Fruit fly (Drosophila melanogaster) whole organism, embryonic: Measurements from ENCODE around the gene CIA30.

Source experiments
- Atf6 ChIP-seq: fragments of 200-800 bp; sonication (Bioruptor generic); IDR thresholded peaks from 2 replicates; pipeline ENCODE4 v1.3.6; 2022; ENCODE audit warnings: missing biosample characterization, missing genetic modification characterization
- B-H1 ChIP-seq: fragments of 200-800 bp; sonication (Bioruptor generic); IDR thresholded peaks from 3 replicates; pipeline ENCODE4 v1.3.6; 2022; ENCODE audit warnings: missing biosample characterization, missing genetic modification characterization
- BEAF-32 ChIP-seq: fragments of 200-800 bp; sonication (Bioruptor generic); optimal IDR thresholded peaks from 3 replicates; lab custom pipeline; 2017; ENCODE audit warnings: missing biosample characterization, missing genetic modification characterization, mild to moderate bottlenecking, moderate library complexity, missing genetic modification reagents
- CG10147 ChIP-seq: fragments of 200-800 bp; sonication (Bioruptor generic); optimal IDR thresholded peaks from 2 replicates; lab custom pipeline; 2019; ENCODE audit warnings: missing biosample characterization, mild to moderate bottlenecking, missing genetic modification characterization, moderate library complexity
- CG10431 ChIP-seq: fragments of 200-800 bp; sonication (Bioruptor generic); optimal IDR thresholded peaks from 3 replicates; lab custom pipeline; 2018; ENCODE audit warnings: missing biosample characterization, mild to moderate bottlenecking, missing genetic modification characterization
- CG11504 ChIP-seq: fragments of 200-800 bp; sonication (Bioruptor generic); optimal IDR thresholded peaks from 3 replicates; lab custom pipeline; 2019; ENCODE audit warnings: missing biosample characterization, mild to moderate bottlenecking, missing genetic modification characterization, moderate library complexity
- CG12155 ChIP-seq: fragments of 200-800 bp; sonication (Bioruptor generic); optimal IDR thresholded peaks from 3 replicates; lab custom pipeline; 2016; ENCODE audit warnings: missing biosample characterization, missing genetic modification characterization
- CG14860 ChIP-seq: fragments of 200-800 bp; sonication (Bioruptor generic); IDR thresholded peaks from 3 replicates; pipeline ENCODE4 v1.3.6; 2022; ENCODE audit warnings: missing biosample characterization, missing genetic modification characterization; ENCODE audit not compliant: partially characterized antibody
- CG18011 ChIP-seq: fragments of 200-800 bp; sonication (Bioruptor generic); optimal IDR thresholded peaks from 2 replicates; lab custom pipeline; 2017; ENCODE audit warnings: missing biosample characterization, missing genetic modification characterization, mild to moderate bottlenecking, moderate library complexity, missing genotype
- CG2678 ChIP-seq: fragments of 200-800 bp; sonication (Bioruptor generic); optimal IDR thresholded peaks from 3 replicates; lab custom pipeline; 2019; ENCODE audit warnings: missing biosample characterization, mild to moderate bottlenecking, missing genetic modification characterization, moderate library complexity
- CG2712 ChIP-seq: fragments of 200-800 bp; optimal IDR thresholded peaks from 3 replicates; lab custom pipeline; 2019; ENCODE audit warnings: missing biosample characterization, mild to moderate bottlenecking, missing genetic modification characterization, moderate library complexity
- CG2875 ChIP-seq: fragments of 200-800 bp; sonication (Bioruptor generic); optimal IDR thresholded peaks from 2 replicates; lab custom pipeline; 2017; ENCODE audit warnings: missing biosample characterization, mild to moderate bottlenecking, missing genetic modification characterization, missing genetic modification reagents
- CG3065 ChIP-seq: fragments of 200-800 bp; sonication (Bioruptor generic); optimal IDR thresholded peaks from 2 replicates; lab custom pipeline; 2016; ENCODE audit warnings: missing biosample characterization, missing genetic modification characterization
- CG3281 ChIP-seq: fragments of 200-800 bp; sonication (Bioruptor generic); optimal IDR thresholded peaks from 3 replicates; lab custom pipeline; 2017; ENCODE audit warnings: missing biosample characterization, mild to moderate bottlenecking, missing genetic modification characterization
- CG33557 ChIP-seq: fragments of 200-800 bp; sonication (Bioruptor generic); optimal IDR thresholded peaks from 2 replicates; lab custom pipeline; 2019; ENCODE audit warnings: missing biosample characterization, mild to moderate bottlenecking, missing genetic modification characterization, moderate library complexity
- CG3726 ChIP-seq: fragments of 200-800 bp; sonication (Bioruptor generic); IDR thresholded peaks from 3 replicates; pipeline ENCODE4, ENCODE4 v1.3.6; 2022; ENCODE audit warnings: missing biosample characterization, missing genetic modification characterization
- CG6854 ChIP-seq: fragments of 200-800 bp; sonication (Bioruptor generic); optimal IDR thresholded peaks from 3 replicates; lab custom pipeline; 2017; ENCODE audit warnings: missing biosample characterization, mild to moderate bottlenecking, missing genetic modification characterization
- CG7556 ChIP-seq: fragments of 200-800 bp; sonication (Bioruptor generic); optimal IDR thresholded peaks from 2 replicates; lab custom pipeline; 2017; ENCODE audit warnings: missing biosample characterization, mild to moderate bottlenecking, missing genetic modification characterization
- CG7987 ChIP-seq: fragments of 200-800 bp; sonication (Bioruptor generic); optimal IDR thresholded peaks from 2 replicates; lab custom pipeline; 2018; ENCODE audit warnings: missing biosample characterization, mild to moderate bottlenecking, missing genetic modification characterization, moderate library complexity
- CG8478 ChIP-seq: fragments of >200 bp; optimal IDR thresholded peaks from 2 replicates; lab custom pipeline; 2018
- E2f1 ChIP-seq: fragments of 200-800 bp; sonication (Bioruptor generic); IDR thresholded peaks from 2 replicates; pipeline ENCODE4 v1.3.6; 2022; ENCODE audit warnings: missing biosample characterization, missing genetic modification characterization
- Hey ChIP-seq: fragments of 200-800 bp; sonication (Bioruptor generic); optimal IDR thresholded peaks from 3 replicates; lab custom pipeline; 2018; ENCODE audit warnings: missing biosample characterization, mild to moderate bottlenecking, missing genetic modification characterization
- HmgD ChIP-seq: fragments of 200-800 bp; sonication (Bioruptor generic); optimal IDR thresholded peaks from 3 replicates; lab custom pipeline; 2016; ENCODE audit warnings: missing biosample characterization, missing genetic modification characterization
- Hr39 ChIP-seq: fragments of >200 bp; optimal IDR thresholded peaks from 2 replicates; lab custom pipeline; 2017
- Hr51 ChIP-seq, 2 experiments: fragments of 200-800 bp; sonication (Bioruptor generic); optimal IDR thresholded peaks; 2 replicates in 1 of 2; 3 replicates in 1 of 2; lab custom pipeline; 2016 to 2018; ENCODE audit warnings: missing biosample characterization in 2 of 2, missing genetic modification characterization in 2 of 2, mild to moderate bottlenecking in 1 of 2, moderate library complexity in 1 of 2
- Oaz ChIP-seq: fragments of 200-800 bp; sonication (Bioruptor generic); IDR thresholded peaks from 2 replicates; pipeline ENCODE4 v1.3.6; 2022; ENCODE audit warnings: missing biosample characterization, missing genetic modification characterization
- PHDP ChIP-seq: fragments of 200-800 bp; sonication (Bioruptor generic); optimal IDR thresholded peaks from 3 replicates; lab custom pipeline; 2018; ENCODE audit warnings: missing biosample characterization, mild to moderate bottlenecking, missing genetic modification characterization, moderate library complexity
- Pdp1 ChIP-seq, 2 experiments: fragments of 200-800 bp; sonication (Bioruptor generic); optimal IDR thresholded peaks; 3 replicates each; lab custom pipeline; 2016; ENCODE audit warnings: missing biosample characterization in 2 of 2, missing genetic modification characterization in 2 of 2, mild to moderate bottlenecking in 1 of 2, moderate library complexity in 1 of 2
- Poxn ChIP-seq: fragments of 200-800 bp; sonication (Bioruptor generic); IDR thresholded peaks from 2 replicates; pipeline ENCODE4 v1.3.6; 2022; ENCODE audit warnings: missing biosample characterization, missing genetic modification characterization
- al ChIP-seq: fragments of 200-800 bp; sonication (Bioruptor generic); IDR thresholded peaks from 2 replicates; pipeline ENCODE4 v1.3.6; 2022; ENCODE audit warnings: missing biosample characterization, missing genetic modification characterization
- az2 ChIP-seq: fragments of 200-800 bp; sonication (Bioruptor generic); optimal IDR thresholded peaks from 3 replicates; lab custom pipeline; 2016; ENCODE audit warnings: missing biosample characterization, missing genetic modification characterization
- cg ChIP-seq: fragments of 200-800 bp; sonication (Bioruptor generic); optimal IDR thresholded peaks from 3 replicates; lab custom pipeline; 2019; ENCODE audit warnings: missing biosample characterization, mild to moderate bottlenecking, missing genetic modification characterization, moderate library complexity
- ci ChIP-seq: fragments of 200-800 bp; sonication (Bioruptor generic); IDR thresholded peaks from 3 replicates; pipeline ENCODE4 v1.3.6; 2022; ENCODE audit warnings: missing biosample characterization, missing genetic modification characterization
- croc ChIP-seq: fragments of 200-800 bp; sonication (Bioruptor generic); conservative IDR thresholded peaks from 3 replicates; pipeline ENCODE4 v1.3.6; 2022; ENCODE audit warnings: missing biosample characterization, missing genetic modification characterization
- dan ChIP-seq: fragments of 200-800 bp; sonication (Bioruptor generic); IDR thresholded peaks from 2 replicates; pipeline ENCODE4 v1.3.6; 2022; ENCODE audit warnings: missing biosample characterization, missing genetic modification characterization
- dm ChIP-seq: fragments of 200-800 bp; sonication (Bioruptor generic); optimal IDR thresholded peaks from 3 replicates; lab custom pipeline; 2016; ENCODE audit warnings: missing biosample characterization, missing genetic modification characterization
- dmrt99B ChIP-seq: fragments of 200-800 bp; sonication (Bioruptor generic); optimal IDR thresholded peaks from 2 replicates; lab custom pipeline; 2018; ENCODE audit warnings: missing biosample characterization, mild to moderate bottlenecking, missing genetic modification characterization, moderate library complexity
- gem ChIP-seq: fragments of 200-800 bp; sonication (Bioruptor generic); optimal IDR thresholded peaks from 2 replicates; lab custom pipeline; 2019; ENCODE audit warnings: missing biosample characterization, mild to moderate bottlenecking, missing genetic modification characterization, moderate library complexity
- h ChIP-seq: fragments of >200 bp; optimal IDR thresholded peaks from 2 replicates; lab custom pipeline; 2017
- hkb ChIP-seq, 2 experiments: fragments of 200-800 bp in 1 of 2; fragments of >200 bp in 1 of 2; sonication (Bioruptor generic) in 1 of 2; IDR thresholded peaks in 1 of 2; optimal IDR thresholded peaks in 1 of 2; 2 replicates each; pipeline versions ENCODE4 v1.3.6 to Lab custom; 2017 to 2022; ENCODE audit warnings: missing biosample characterization in 1 of 2, missing genetic modification characterization in 1 of 2
- lbe ChIP-seq: fragments of 200-800 bp; sonication (Bioruptor generic); optimal IDR thresholded peaks from 2 replicates; lab custom pipeline; 2016; ENCODE audit warnings: missing biosample characterization, mild to moderate bottlenecking, missing genetic modification characterization
- pum ChIP-seq: fragments of 200-800 bp; sonication (Bioruptor generic); optimal IDR thresholded peaks from 2 replicates; lab custom pipeline; 2016; ENCODE audit warnings: missing biosample characterization, missing genetic modification characterization
- pzg ChIP-seq: fragments of 200-800 bp; sonication (Bioruptor generic); optimal IDR thresholded peaks from 3 replicates; lab custom pipeline; 2018; ENCODE audit warnings: missing biosample characterization, mild to moderate bottlenecking, missing genetic modification characterization, moderate library complexity
- ranshi ChIP-seq: fragments of 200-800 bp; sonication (Bioruptor generic); IDR thresholded peaks from 2 replicates; pipeline ENCODE4 v1.3.6; 2022; ENCODE audit warnings: missing biosample characterization, missing genetic modification characterization
- sisA ChIP-seq: fragments of 200-800 bp; sonication (Bioruptor generic); IDR thresholded peaks from 2 replicates; pipeline ENCODE4 v1.3.6; 2022; ENCODE audit warnings: missing biosample characterization, missing genetic modification characterization
- slbo ChIP-seq: fragments of 200-800 bp; sonication (Bioruptor generic); IDR thresholded peaks from 2 replicates; pipeline ENCODE4 v1.3.6; 2022; ENCODE audit warnings: missing biosample characterization, missing genetic modification characterization
- ttk ChIP-seq: fragments of 200-800 bp; sonication (Bioruptor generic); IDR thresholded peaks from 2 replicates; pipeline ENCODE4 v2.1.2; 2022; ENCODE audit warnings: missing biosample characterization, missing genetic modification characterization
- vvl ChIP-seq: fragments of 200-800 bp; sonication (Bioruptor generic); IDR thresholded peaks from 2 replicates; pipeline ENCODE4 v1.3.6; 2022; ENCODE audit warnings: missing biosample characterization, missing genetic modification characterization
- zfh1 ChIP-seq: fragments of 200-800 bp; sonication (Bioruptor generic); IDR thresholded peaks from 3 replicates; pipeline ENCODE4 v1.3.6; 2022; ENCODE audit warnings: missing biosample characterization, missing genetic modification characterization

CIA30 gene

DNA sequence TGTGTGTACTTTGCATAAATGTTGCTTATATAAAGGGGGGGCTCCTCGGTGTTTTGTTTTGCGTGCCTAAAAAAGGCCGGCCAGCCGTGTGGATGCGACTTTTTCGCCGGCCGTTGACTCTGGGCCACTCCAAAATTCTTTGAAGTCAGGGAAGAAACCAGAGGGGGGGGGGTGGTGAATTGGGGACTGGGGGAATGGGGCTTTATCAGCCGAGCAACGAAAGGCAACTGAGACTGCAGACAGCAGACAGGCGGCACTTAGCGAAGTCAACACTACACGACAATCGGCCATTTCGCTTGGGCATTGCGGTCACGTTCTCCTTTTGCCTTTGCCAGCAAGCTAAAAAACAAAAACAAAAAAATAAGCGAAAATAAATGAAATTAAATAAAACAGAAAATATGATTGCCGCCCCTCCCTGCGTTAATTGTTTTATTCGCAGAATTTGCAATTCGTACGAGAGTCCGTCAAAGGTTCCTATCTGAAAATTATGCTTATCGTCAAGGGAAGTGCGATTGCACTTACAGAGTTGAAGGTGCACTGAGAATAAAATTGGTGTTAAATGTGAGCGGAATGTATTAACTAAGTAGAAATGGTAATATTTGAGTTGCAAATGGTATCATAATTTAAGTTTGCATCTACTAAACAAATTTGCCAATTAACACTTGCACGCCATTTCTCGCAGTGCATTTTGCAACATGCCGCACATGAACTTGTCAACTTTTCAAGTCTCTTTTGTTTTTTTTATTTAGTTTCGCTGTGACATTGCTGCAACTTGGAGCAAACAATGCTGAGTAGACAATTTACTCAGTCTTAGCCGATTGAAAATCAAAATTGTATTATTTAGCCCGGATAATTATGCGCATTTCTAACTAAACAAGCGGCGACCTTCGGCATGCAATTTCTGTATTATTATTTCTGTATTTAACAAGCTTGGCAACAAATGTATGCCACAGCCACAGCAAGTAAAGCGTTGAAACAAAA is 49.5 kb downstream of the CIA30 start (continued):
- TF ChIP-seq CG6854 (no peak), CG7987 (GFP tag; lab: Kevin White, UChicago) (no peak), Atf6 (peak; percentile 26; the same call in 1 of the 2 replicates), PHDP (tag; lab: Kevin White, UChicago) (no peak), gem (no peak), CG2678 (tag; lab: Kevin White, UChicago) (no peak), CG2712 (tag; lab: Kevin White, UChicago) (no peak), cg (GFP tag; lab: Kevin White, UChicago) (no peak), dan (no peak), CG10147 (GFP tag; lab: Kevin White, UChicago) (no peak), Hey (tag; lab: Kevin White, UChicago) (no peak), Oaz (GFP tag; lab: Robert Waterston, UW) (no peak), CG10431 (GFP tag; lab: Kevin White, UChicago) (no peak), pum (GFP tag; lab: Kevin White, UChicago) (no peak), Hr39 (lab: Kevin White, UChicago) (no peak), dm (no peak), B-H1 (GFP tag; lab: Robert Waterston, UW) (no peak), CG18011 (GFP tag; lab: Kevin White, UChicago) (no peak), al (GFP tag; lab: Robert Waterston, UW) (no peak), Pdp1 (GFP tag; optimal IDR thresholded peaks at IDR 0.05; lab: Kevin White, UChicago) (no peak), ci (peak; percentile 54; the same call in 2 of the 3 replicates), hkb (optimal IDR thresholded peaks at IDR 0.05; lab: Kevin White, UChicago) (no peak), hkb (GFP tag; IDR thresholded peaks at IDR 0.05; lab: Robert Waterston, UW) (peak; percentile 41; the same call in 1 of the 2 replicates), CG33557 (GFP tag; lab: Kevin White, UChicago) (no peak), CG14860 (no peak), slbo (GFP tag; lab: Robert Waterston, UW) (peak; percentile 34; the same call in 1 of the 2 replicates), BEAF-32 (GFP tag; lab: Kevin White, UChicago) (no peak), CG2875 (GFP tag; lab: Kevin White, UChicago) (no peak), CG12155 (GFP tag; lab: Kevin White, UChicago) (no peak), az2 (no peak), CG8478 (lab: Kevin White, UChicago) (no peak), sisA (no peak), croc (GFP tag; lab: Robert Waterston, UW) (no peak), CG7556 (GFP tag; lab: Kevin White, UChicago) (no peak), E2f1 (GFP tag; lab: Robert Waterston, UW) (0 out of 2 replicates have a peak, but pooled peaks have one; percentile 30), ttk (GFP tag; lab: Robert Waterston, UW) (0 out of 2 replicates have a peak, but pooled peaks have one; percentile 28), h (lab: Kevin White, UChicago) (no peak), ranshi (GFP tag; lab: Robert Waterston, UW) (no peak), CG3281 (GFP tag; lab: Kevin White, UChicago) (no peak), CG3065 (GFP tag; lab: Kevin White, UChicago) (no peak), CG11504 (tag; lab: Kevin White, UChicago) (peak; percentile 43), dmrt99B (tag; lab: Kevin White, UChicago) (no peak), pzg (no peak), zfh1 (GFP tag; lab: Robert Waterston, UW) (no peak), Hr51 (GFP tag; optimal IDR thresholded peaks at IDR 0.05; lab: Kevin White, UChicago) (no peak), HmgD (no peak), lbe (peak; percentile 80), Poxn (no peak), vvl (GFP tag; lab: Robert Waterston, UW) (peak; percentile 66), CG3726 (GFP tag; lab: Robert Waterston, UW) (0 out of 3 replicates have a peak, but pooled peaks have one; percentile 47)
